Fruit fly (Drosophila melanogaster): ENCODE data around the gene Pkd2.

Pkd2 gene

DNA sequence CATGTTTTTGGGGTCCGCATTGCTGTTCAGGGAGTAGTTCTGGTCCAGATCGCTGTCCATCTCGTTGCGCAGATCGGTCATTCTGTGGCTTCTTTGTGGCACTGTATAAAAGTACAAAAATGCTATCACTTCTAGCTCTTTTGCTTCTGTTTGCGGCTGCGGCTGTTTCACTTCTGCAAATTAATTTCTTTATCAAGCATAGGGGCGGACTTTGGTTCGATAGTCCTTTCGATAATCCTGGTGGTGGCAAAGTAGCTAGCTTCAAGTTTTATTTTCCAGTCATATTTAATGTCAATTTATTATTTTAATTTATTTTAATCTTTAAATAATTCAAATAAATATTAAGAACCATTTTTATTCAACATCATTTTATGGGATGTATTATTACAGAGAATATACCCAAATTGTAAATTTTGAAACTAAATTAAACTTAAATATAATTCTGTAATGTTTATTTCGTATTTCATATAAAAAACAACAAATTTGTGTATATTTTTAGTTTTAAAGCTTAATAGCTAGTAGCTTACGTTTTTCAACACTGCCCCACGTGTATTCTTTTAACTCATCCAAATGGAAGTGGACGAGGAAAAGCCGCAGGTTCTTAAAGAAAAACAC, 29.5 kb downstream of the Pkd2 start, which contains the start of the genes CG5446 and Trm1 (continued):
- TF ChIP-seq B-H2 (GFP tag; optimal IDR thresholded peaks at IDR 0.05) (peak; percentile 58), CG12104 (GFP tag; optimal IDR thresholded peaks at IDR 0.05) (peak; percentile 64), ems (GFP tag; optimal IDR thresholded peaks at IDR 0.05) (no peak), hth (optimal IDR thresholded peaks at IDR 0.05) (no peak), knrl (GFP tag; IDR thresholded peaks at IDR 0.05; ENCODE audit: partially characterized antibody) (no peak), p53 (GFP tag; optimal IDR thresholded peaks at IDR 0.05) (no peak), YL-1 (GFP tag; optimal IDR thresholded peaks at IDR 0.05) (peak; percentile 66), CG4707 (GFP tag; optimal IDR thresholded peaks at IDR 0.05) (no peak), NFAT (GFP tag; IDR thresholded peaks at IDR 0.05) (no peak), HmgD (GFP tag; optimal IDR thresholded peaks at IDR 0.05) (no peak), Ets65A (GFP tag) (peak; percentile 47), CG2202 (tag; optimal IDR thresholded peaks at IDR 0.05) (no peak), dpn (GFP tag; optimal IDR thresholded peaks at IDR 0.05) (peak in 1 of 2 experiments; percentile 65), Sry-δ (GFP tag; optimal IDR thresholded peaks at IDR 0.05) (peak; percentile 58), da (GFP tag; optimal IDR thresholded peaks at IDR 0.05) (no peak), CG5953 (GFP tag; IDR thresholded peaks at IDR 0.05) (no peak), bcd (GFP tag; optimal IDR thresholded peaks at IDR 0.05) (peak; percentile 66), CG1024 (GFP tag; IDR thresholded peaks at IDR 0.05) (no peak), CG32767 (GFP tag; IDR thresholded peaks at IDR 0.05) (peak; percentile 35; the same call in 1 of the 2 replicates), Bteb2 (GFP tag; optimal IDR thresholded peaks at IDR 0.05) (no peak), dysf (GFP tag; IDR thresholded peaks at IDR 0.05) (peak; percentile 60; the same call in 2 of the 3 replicates), HLH4C (GFP tag; IDR thresholded peaks at IDR 0.05; ENCODE audit: partially characterized antibody) (no peak), phol (tag; optimal IDR thresholded peaks at IDR 0.05) (peak; percentile 80), CG10321 (GFP tag; IDR thresholded peaks at IDR 0.05) (no peak), Oli (tag; optimal IDR thresholded peaks at IDR 0.05) (peak; percentile 57), CG13894 (tag; optimal IDR thresholded peaks at IDR 0.05) (peak; percentile 47), btn (GFP tag; optimal IDR thresholded peaks at IDR 0.05) (no peak), CG34422 (GFP tag; IDR thresholded peaks at IDR 0.05) (no peak), CG30020 (tag; optimal IDR thresholded peaks at IDR 0.05) (peak; percentile 81), Atf-2 (GFP tag; optimal IDR thresholded peaks at IDR 0.05) (no peak), CG16813 (GFP tag; IDR thresholded peaks at IDR 0.05; ENCODE audit: partially characterized antibody) (no peak), CG4617 (GFP tag; optimal IDR thresholded peaks at IDR 0.05; ENCODE audit: borderline replicate concordance) (peak; percentile 14), Sox102F (GFP tag; optimal IDR thresholded peaks at IDR 0.05) (peak; percentile 75), ac (GFP tag; optimal IDR thresholded peaks at IDR 0.05) (no peak), Jarid2 (GFP tag; optimal IDR thresholded peaks at IDR 0.05) (peak; percentile 30), HLH54F (GFP tag; optimal IDR thresholded peaks at IDR 0.05) (no peak), sens (GFP tag) (peak; percentile 83), CG10979 (tag; optimal IDR thresholded peaks at IDR 0.05) (peak; percentile 78), CG11504 (tag; optimal IDR thresholded peaks at IDR 0.05) (peak; percentile 81), br (optimal IDR thresholded peaks at IDR 0.05) (no peak), CG17186 (GFP tag; optimal IDR thresholded peaks at IDR 0.05) (no peak), Hr51 (GFP tag; optimal IDR thresholded peaks at IDR 0.05) (peak; percentile 26 to 82), Adf1 (GFP tag; IDR thresholded peaks at IDR 0.05) (peak; percentile 36; the same call in 1 of the 2 replicates), Bdp1 (GFP tag; optimal IDR thresholded peaks at IDR 0.05) (no peak), pnt (GFP tag; optimal IDR thresholded peaks at IDR 0.05) (no peak), CG2678 (tag; optimal IDR thresholded peaks at IDR 0.05) (peak; percentile 86), Fer2 (tag; optimal IDR thresholded peaks at IDR 0.05) (peak; percentile 31), Vsx1 (GFP tag; optimal IDR thresholded peaks at IDR 0.05) (no peak), Ptx1 (GFP tag; IDR thresholded peaks at IDR 0.05) (peak; percentile 63), Bgb (GFP tag; IDR thresholded peaks at IDR 0.05; ENCODE audit: partially characterized antibody) (peak; percentile 32; the same call in 1 of the 2 replicates), h (optimal IDR thresholded peaks at IDR 0.05) (no peak)

Measured in whole organism, embryonic.